Fruit fly (Drosophila melanogaster): ENCODE results near the gene CG7886.

Gene CG7886

DNA sequence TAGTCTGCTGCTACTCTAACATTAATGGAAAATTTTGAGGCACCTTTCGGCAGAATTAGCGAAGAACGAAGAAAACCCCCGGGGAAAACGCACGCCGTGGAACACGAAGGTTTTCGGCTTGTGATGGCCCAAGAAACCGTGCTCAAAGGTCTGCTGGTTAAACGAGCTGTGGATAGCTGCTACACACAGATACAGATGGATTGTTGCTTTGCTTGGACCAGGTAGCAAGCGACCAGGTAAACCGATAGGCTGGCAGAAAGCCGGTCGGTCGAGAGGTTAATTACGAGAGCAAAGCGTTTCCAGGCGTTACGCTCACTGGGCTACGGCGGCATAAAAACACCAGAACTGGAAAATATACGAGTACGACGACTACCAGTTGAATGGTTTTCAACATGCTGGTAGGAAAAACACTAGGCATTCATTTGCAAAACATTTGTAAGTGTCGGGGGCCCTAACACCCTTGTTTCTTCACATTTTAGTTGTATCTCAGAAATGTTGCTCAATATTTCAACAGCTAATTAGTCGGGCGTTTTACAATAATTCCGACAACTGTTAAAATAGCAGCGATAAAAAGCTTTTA, 10.0 kb upstream of the CG7886 start (continued):
- TF ChIP-seq CG1024 (GFP tag; IDR thresholded peaks at IDR 0.05) (no peak), CG5245 (GFP tag; optimal IDR thresholded peaks at IDR 0.05) (no peak), her (GFP tag; optimal IDR thresholded peaks at IDR 0.05) (no peak), gce (GFP tag; IDR thresholded peaks at IDR 0.05) (no peak), CG4820 (GFP tag; optimal IDR thresholded peaks at IDR 0.05) (no peak), D19B (GFP tag; optimal IDR thresholded peaks at IDR 0.05) (no peak), dan (GFP tag; IDR thresholded peaks at IDR 0.05) (no peak), Dip2 (GFP tag; IDR thresholded peaks at IDR 0.05) (no peak), bigmax (GFP tag; optimal IDR thresholded peaks at IDR 0.05) (peak; percentile 0), CG9876 (GFP tag; optimal IDR thresholded peaks at IDR 0.05) (no peak), crc (GFP tag; optimal IDR thresholded peaks at IDR 0.05) (no peak), HmgD (GFP tag; optimal IDR thresholded peaks at IDR 0.05) (no peak), chinmo (GFP tag; IDR thresholded peaks at IDR 0.05; ENCODE audit: partially characterized antibody) (0 out of 4 replicates have a peak, but pooled peaks have one; percentile 15), al (GFP tag; IDR thresholded peaks at IDR 0.05) (no peak), CG7357 (GFP tag; IDR thresholded peaks at IDR 0.05) (no peak), CG3847 (GFP tag; IDR thresholded peaks at IDR 0.05) (no peak), CG30403 (GFP tag; optimal IDR thresholded peaks at IDR 0.05) (no peak), tio (GFP tag; optimal IDR thresholded peaks at IDR 0.05) (no peak), Blimp-1 (GFP tag; optimal IDR thresholded peaks at IDR 0.05) (no peak), bsh (GFP tag; optimal IDR thresholded peaks at IDR 0.05) (no peak), CG12769 (tag; optimal IDR thresholded peaks at IDR 0.05) (peak; percentile 9), E2f2 (GFP tag; IDR thresholded peaks at IDR 0.05) (no peak), Taf1 (GFP tag; IDR thresholded peaks at IDR 0.05) (no peak), psq (GFP tag; optimal IDR thresholded peaks at IDR 0.05) (no peak), CG10543 (GFP tag; optimal IDR thresholded peaks at IDR 0.05) (no peak), Sox100B (GFP tag; optimal IDR thresholded peaks at IDR 0.05) (no peak), CG6254 (GFP tag; optimal IDR thresholded peaks at IDR 0.05) (no peak), Lpt (GFP tag; optimal IDR thresholded peaks at IDR 0.05) (no peak), inv (GFP tag; IDR thresholded peaks at IDR 0.05; ENCODE audit: partially characterized antibody) (no peak), hth (optimal IDR thresholded peaks at IDR 0.05) (no peak), Ets65A (GFP tag) (no peak)

DNA sequence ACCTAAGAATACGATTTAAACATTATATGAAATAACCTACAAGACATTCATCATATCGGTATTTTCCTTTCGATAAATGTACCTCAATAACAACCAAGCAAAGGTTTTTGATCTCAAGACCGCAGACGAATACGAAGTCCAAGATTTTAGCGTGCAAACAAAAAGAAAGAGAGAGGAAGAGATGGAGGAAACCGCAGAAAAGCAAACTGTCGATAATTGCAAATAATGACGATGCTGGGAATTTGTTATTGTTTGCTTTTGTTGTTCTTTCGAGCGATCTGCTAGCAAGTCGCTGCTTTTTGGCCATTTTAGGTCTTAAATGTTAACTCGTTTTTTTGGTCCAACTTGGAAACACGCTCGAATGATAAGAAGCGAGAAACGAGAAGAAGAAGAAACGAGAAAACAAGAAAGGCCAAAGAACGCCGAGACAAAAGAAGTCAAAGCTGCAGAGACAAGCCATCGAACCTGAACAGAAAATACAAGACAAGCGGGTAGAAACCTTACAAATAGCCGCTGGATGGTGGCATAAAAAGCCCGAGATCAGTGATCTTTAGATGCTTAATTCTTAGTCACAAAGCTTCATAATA, 8.8 kb upstream of the CG7886 start:
- 0 out of 4 replicates have a peak, but pooled peaks have one; percentile 45 for TF ChIP-seq chinmo (GFP tag; IDR thresholded peaks at IDR 0.05; ENCODE audit: partially characterized antibody)
- TF ChIP-seq ind (GFP tag; optimal IDR thresholded peaks at IDR 0.05): no peak
- TF ChIP-seq nom (GFP tag; optimal IDR thresholded peaks at IDR 0.05): peak; percentile 75
- no peak for TF ChIP-seq CG6854 (GFP tag; optimal IDR thresholded peaks at IDR 0.05)
- TF ChIP-seq CG17385 (GFP tag; optimal IDR thresholded peaks at IDR 0.05): peak; percentile 54
- TF ChIP-seq tll (GFP tag; optimal IDR thresholded peaks at IDR 0.05): peak in 1 of 2 experiments; percentile 9
- TF ChIP-seq CG16863 (GFP tag; optimal IDR thresholded peaks at IDR 0.05): no peak
- TF ChIP-seq psq (GFP tag; optimal IDR thresholded peaks at IDR 0.05): peak; percentile 12
- TF ChIP-seq mld (GFP tag; IDR thresholded peaks at IDR 0.05; ENCODE audit: partially characterized antibody): 0 out of 3 replicates have a peak, but pooled peaks have one; percentile 8

DNA sequence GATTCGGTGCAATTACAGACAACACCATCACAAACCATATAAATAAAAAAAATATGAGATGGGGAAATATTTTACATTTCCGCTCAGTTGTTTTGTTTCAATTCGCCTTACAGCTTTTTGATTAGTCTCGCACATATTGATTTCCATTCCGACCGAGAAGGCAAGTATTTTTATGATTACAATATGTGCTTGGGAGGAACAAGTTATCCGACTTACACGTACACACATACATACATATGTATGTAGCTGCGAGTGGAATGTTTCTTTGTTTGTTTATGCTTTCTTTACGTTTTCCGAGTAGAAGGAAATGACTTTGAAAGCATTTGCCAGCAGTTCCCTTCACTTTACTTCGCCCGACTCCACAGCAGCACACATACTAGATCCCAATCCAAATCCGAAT, 8.0 kb upstream of the CG7886 start:
- TF ChIP-seq sd (tag; optimal IDR thresholded peaks at IDR 0.05): peak; percentile 69
- TF ChIP-seq Hsf (GFP tag; optimal IDR thresholded peaks at IDR 0.05): no peak
- TF ChIP-seq crol (GFP tag; IDR thresholded peaks at IDR 0.05): peak; percentile 27; the same call in 1 of the 2 replicates
- TF ChIP-seq cg (GFP tag; optimal IDR thresholded peaks at IDR 0.05): peak; percentile 33
- no peak for TF ChIP-seq HHEX (GFP tag; optimal IDR thresholded peaks at IDR 0.05)
- no peak for TF ChIP-seq CG43689 (GFP tag; IDR thresholded peaks at IDR 0.05)
- TF ChIP-seq CG9876 (GFP tag; optimal IDR thresholded peaks at IDR 0.05): no peak
- peak; percentile 30; the same call in 1 of the 3 replicates for TF ChIP-seq CG2199 (GFP tag; IDR thresholded peaks at IDR 0.05)
- no peak for TF ChIP-seq CG4617 (GFP tag; optimal IDR thresholded peaks at IDR 0.05; ENCODE audit: borderline replicate concordance)
- TF ChIP-seq Stat92E (GFP tag; optimal IDR thresholded peaks at IDR 0.05): peak in 1 of 3 experiments; percentile 61
- no peak for TF ChIP-seq Fer3 (tag; optimal IDR thresholded peaks at IDR 0.05)
- no peak for TF ChIP-seq odd (GFP tag; optimal IDR thresholded peaks at IDR 0.05)

Data from whole organism, embryonic.